Worm (Caenorhabditis elegans): Measurements from ENCODE around the gene skr-17.

Gene skr-17

DNA sequence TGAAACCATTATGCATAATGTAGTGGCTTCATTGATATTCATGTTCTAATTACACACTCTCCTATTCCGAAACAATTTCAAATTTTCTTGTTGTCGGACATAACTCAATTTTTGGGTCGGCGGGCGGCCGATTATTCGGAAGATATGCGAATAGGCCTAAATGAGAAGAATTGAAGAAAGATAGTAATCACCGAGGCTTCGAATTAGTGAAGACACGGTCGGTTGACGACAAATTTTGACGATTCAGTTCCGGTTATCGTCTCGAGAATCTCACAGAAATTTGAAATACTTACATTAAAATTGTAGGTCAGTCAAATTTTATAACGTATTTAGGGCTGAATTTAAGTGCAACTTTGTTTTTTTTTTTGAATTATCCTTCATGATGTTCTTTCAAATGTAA lies 19.9 kb downstream of the skr-17 start:
- TF ChIP-seq elt-1 (tag; optimal IDR thresholded peaks at IDR 0.05) (peak; percentile 59), nhr-76 (tag; optimal IDR thresholded peaks at IDR 0.05) (no peak), nhr-23 (tag; optimal IDR thresholded peaks at IDR 0.05) (peak; percentile 18), pha-4 (tag; optimal IDR thresholded peaks at IDR 0.05) (no peak), egl-27 (tag; optimal IDR thresholded peaks at IDR 0.05) (no peak)

DNA sequence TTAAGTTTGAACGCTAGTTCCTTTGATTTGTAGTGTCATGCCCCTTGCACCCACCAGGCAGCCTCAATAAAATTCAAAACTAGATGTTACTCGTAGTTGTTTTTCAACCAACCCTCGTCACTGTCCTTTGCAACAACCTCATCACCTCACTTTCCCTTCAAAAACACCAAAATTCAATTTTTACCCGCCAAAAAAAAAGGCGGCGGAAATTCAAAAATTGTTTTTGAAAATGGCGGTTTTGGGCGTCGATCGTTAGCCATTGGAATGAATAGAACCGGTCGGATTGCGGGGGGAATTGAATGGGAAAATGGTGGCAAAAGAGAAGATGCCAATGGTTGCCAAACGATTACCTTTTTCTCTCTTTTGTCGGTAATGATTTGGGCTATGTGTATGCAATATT lies 22.7 kb downstream of the skr-17 start:
- no peak for TF ChIP-seq nhr-237 (tag; optimal IDR thresholded peaks at IDR 0.05)
- no peak for TF ChIP-seq fkh-2 (tag; optimal IDR thresholded peaks at IDR 0.05)

DNA sequence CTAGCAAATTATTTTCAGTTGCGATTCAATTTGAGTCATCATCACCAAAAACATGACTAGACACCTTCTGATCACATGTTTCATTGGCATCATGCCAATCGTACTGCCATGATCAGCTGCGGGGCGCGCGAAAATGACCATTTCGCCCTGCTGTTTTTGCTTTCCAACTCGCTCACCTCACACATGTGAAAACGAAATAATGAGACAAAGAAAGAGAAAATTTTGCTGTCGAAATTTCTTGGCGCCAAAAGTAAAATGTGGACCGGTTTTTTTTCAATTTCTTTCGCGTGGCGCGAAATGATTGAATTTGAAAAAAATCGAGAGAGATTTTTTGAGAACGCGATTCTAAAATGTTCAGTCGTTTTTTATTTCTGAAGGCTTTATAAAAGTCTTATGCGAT lies 23.6 kb downstream of the skr-17 start:
- TF ChIP-seq ztf-4 (tag; optimal IDR thresholded peaks at IDR 0.05), result no peak
- peak; percentile 82 for TF ChIP-seq nhr-25 (tag; optimal IDR thresholded peaks at IDR 0.05)
- no peak for TF ChIP-seq tbx-2 (tag; optimal IDR thresholded peaks at IDR 0.05)
- no peak for TF ChIP-seq egl-27 (tag; optimal IDR thresholded peaks at IDR 0.05)
- no peak for TF ChIP-seq hmg-11 (tag; optimal IDR thresholded peaks at IDR 0.05)
- TF ChIP-seq pha-4 (tag; optimal IDR thresholded peaks at IDR 0.05), result no peak
- TF ChIP-seq lin-39 (tag; optimal IDR thresholded peaks at IDR 0.05), result peak; percentile 25
- TF ChIP-seq nhr-77 (tag; optimal IDR thresholded peaks at IDR 0.05), result no peak

DNA sequence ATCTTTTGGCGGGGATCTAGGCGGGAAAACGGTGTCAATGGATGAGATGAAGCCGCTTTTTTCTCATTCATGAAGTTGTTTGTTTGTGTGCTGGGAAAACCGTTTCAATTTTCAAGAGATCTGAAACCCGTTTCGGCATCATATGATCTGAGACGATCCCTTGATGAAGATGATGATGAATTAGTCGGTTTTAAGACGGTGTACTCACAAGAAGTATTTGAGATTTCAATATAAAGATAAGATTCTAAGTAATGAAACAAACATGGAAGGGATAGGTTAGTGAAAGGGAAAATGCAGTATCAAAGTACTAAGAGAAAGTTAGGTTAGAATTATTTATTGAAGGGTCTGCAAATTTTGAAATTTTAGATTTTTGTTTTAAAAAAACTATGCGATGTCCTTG lies 24.8 kb downstream of the skr-17 start:
- TF ChIP-seq nhr-43 (tag; optimal IDR thresholded peaks at IDR 0.05; ENCODE audit: poor library complexity, severe bottlenecking), result peak; percentile 39
- peak; percentile 87 for TF ChIP-seq elt-1 (tag; optimal IDR thresholded peaks at IDR 0.05)
- peak; percentile 64 for TF ChIP-seq nhr-25 (tag; optimal IDR thresholded peaks at IDR 0.05)
- no peak for TF ChIP-seq nfya-1 (tag; optimal IDR thresholded peaks at IDR 0.05; ENCODE audit: insufficient read depth)

DNA sequence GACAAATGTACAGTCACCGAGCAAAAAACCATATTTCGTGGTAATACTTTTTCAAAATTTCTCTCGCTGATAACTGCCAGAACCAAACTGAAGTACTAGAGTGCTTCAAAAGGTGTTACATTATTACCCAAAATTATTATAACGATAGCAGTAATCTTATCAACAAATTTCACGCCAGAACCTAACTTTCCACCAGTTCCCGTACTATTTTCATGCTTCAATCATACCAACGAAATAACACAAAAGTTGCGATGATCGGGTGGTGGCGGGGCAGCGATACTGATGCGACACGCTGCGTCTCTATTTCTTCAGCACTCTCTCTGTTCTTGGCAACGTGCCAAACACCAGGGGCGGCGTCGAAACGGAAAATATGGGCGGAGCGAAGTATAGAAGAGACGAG lies 25.6 kb downstream of the skr-17 start:
- TF ChIP-seq zag-1 (tag; optimal IDR thresholded peaks at IDR 0.05) (no peak), nhr-237 (tag; optimal IDR thresholded peaks at IDR 0.05) (no peak), jun-1 (tag; optimal IDR thresholded peaks at IDR 0.05) (peak; percentile 60), pqm-1 (tag; optimal IDR thresholded peaks at IDR 0.05) (peak; percentile 92), snpc-4 (tag; optimal IDR thresholded peaks at IDR 0.05) (peak; percentile 16), nhr-23 (tag; optimal IDR thresholded peaks at IDR 0.05) (peak; percentile 52), R02D3.7 (tag; optimal IDR thresholded peaks at IDR 0.05) (no peak), nhr-77 (tag; optimal IDR thresholded peaks at IDR 0.05) (no peak), unc-62 (GFP tag; optimal IDR thresholded peaks at IDR 0.05) (peak; percentile 2), nhr-43 (tag; optimal IDR thresholded peaks at IDR 0.05; ENCODE audit: poor library complexity, severe bottlenecking) (peak; percentile 7), mml-1 (tag; optimal IDR thresholded peaks at IDR 0.05) (no peak), sea-2 (GFP tag; optimal IDR thresholded peaks at IDR 0.05) (no peak), unc-39 (tag; optimal IDR thresholded peaks at IDR 0.05) (no peak), eor-1 (tag; optimal IDR thresholded peaks at IDR 0.05) (no peak), lsy-12 (tag; optimal IDR thresholded peaks at IDR 0.05) (peak; percentile 20), elt-2 (tag; optimal IDR thresholded peaks at IDR 0.05) (peak; percentile 95), nhr-25 (tag; optimal IDR thresholded peaks at IDR 0.05) (peak; percentile 44), pha-4 (tag; optimal IDR thresholded peaks at IDR 0.05) (peak; percentile 13), nfya-1 (tag; optimal IDR thresholded peaks at IDR 0.05; ENCODE audit: insufficient read depth) (no peak), lin-39 (tag; optimal IDR thresholded peaks at IDR 0.05) (no peak), fkh-2 (tag; optimal IDR thresholded peaks at IDR 0.05) (no peak)

DNA sequence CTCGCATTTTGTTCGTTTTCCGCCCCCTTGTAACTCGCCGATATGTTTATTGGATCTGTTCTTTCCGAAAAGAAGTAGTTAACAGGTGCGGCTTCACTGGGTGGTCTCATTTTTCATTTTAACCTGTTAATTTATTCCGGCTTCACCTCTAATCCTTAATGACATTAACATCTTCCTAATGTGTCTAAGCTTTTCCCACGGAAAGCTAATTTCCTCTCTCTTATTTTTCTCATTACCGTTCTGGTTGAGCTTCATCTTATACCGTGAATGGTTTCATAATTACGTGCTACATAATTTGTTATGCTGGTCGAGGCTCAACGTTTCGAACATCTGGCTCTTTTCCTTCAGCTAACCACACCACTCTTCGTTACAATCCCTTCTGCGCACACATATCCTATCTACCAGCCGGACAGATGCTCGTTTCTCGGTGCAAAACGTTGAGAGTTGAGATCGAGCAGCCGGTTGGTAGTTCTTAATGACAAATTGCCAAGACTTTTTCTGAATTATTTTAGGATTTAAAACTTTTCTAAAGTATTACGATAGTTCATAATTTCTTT lies 26.1 kb downstream of the skr-17 start:
- TF ChIP-seq nhr-43 (tag; optimal IDR thresholded peaks at IDR 0.05; ENCODE audit: poor library complexity, severe bottlenecking), result no peak
- no peak for TF ChIP-seq ceh-9 (tag; optimal IDR thresholded peaks at IDR 0.05)
- TF ChIP-seq nhr-77 (tag; optimal IDR thresholded peaks at IDR 0.05), result no peak
- TF ChIP-seq elt-1 (tag; optimal IDR thresholded peaks at IDR 0.05), result no peak
- no peak for TF ChIP-seq skn-1 (tag; optimal IDR thresholded peaks at IDR 0.05)
- TF ChIP-seq nhr-67 (tag; optimal IDR thresholded peaks at IDR 0.05), result no peak
- TF ChIP-seq snpc-4 (tag; optimal IDR thresholded peaks at IDR 0.05), result no peak
- TF ChIP-seq ZK546.5 (tag; optimal IDR thresholded peaks at IDR 0.05), result no peak
- TF ChIP-seq ztf-4 (tag; optimal IDR thresholded peaks at IDR 0.05), result no peak
- no peak for TF ChIP-seq aly-2 (tag; optimal IDR thresholded peaks at IDR 0.05)
- TF ChIP-seq mdl-1 (tag; optimal IDR thresholded peaks at IDR 0.05), result no peak

Measured in whole organism, L3 larva.